Worm (Caenorhabditis elegans) whole organism, L4 larva: ENCODE measurements around the gene sars-2.

Source experiments
- D1046.2 ChIP-seq: fragments of 200-800 bp; sonication (Bioruptor generic); IDR thresholded peaks from 2 replicates; pipeline ENCODE4 v1.3.6; 2022; ENCODE audit warnings: missing genetic modification characterization, missing compliant biosample characterization
- F10B5.3 ChIP-seq: sonication (generic microtip); optimal IDR thresholded peaks from 2 replicates; lab custom pipeline; 2016; ENCODE audit warnings: mild to moderate bottlenecking, missing genetic modification characterization, missing compliant biosample characterization
- F44E2.7 ChIP-seq: fragments of 200-800 bp; sonication (Bioruptor generic); IDR thresholded peaks from 2 replicates; pipeline ENCODE4 v2.1.2; 2022; ENCODE audit warnings: missing genetic modification characterization, missing compliant biosample characterization
- R02D3.7 ChIP-seq: fragments of 150-350 bp; sonication (generic microtip); optimal IDR thresholded peaks from 3 replicates; lab custom pipeline; 2014; ENCODE audit warnings: missing biosample characterization, missing genetic modification characterization
- T20F7.1 ChIP-seq: fragments of 200-800 bp; sonication (Bioruptor generic); optimal IDR thresholded peaks from 2 replicates; lab custom pipeline; 2018; ENCODE audit warnings: mild to moderate bottlenecking, missing genetic modification characterization, missing compliant biosample characterization
- T26A8.4 ChIP-seq: fragments of 200-800 bp; sonication (Bioruptor generic); IDR thresholded peaks from 2 replicates; pipeline ENCODE4 v1.3.6; 2022; ENCODE audit warnings: missing genetic modification characterization, missing compliant biosample characterization
- Y75B8A.6 ChIP-seq: fragments of 200-800 bp; sonication (Bioruptor generic); IDR thresholded peaks from 2 replicates; pipeline ENCODE4 v1.3.6; 2022; ENCODE audit warnings: missing genetic modification reagents, missing genetic modification characterization, missing compliant biosample characterization
- ZK337.2 ChIP-seq: fragments of 200-800 bp; sonication (Bioruptor generic); IDR thresholded peaks from 2 replicates; pipeline ENCODE4 v1.3.6; 2022; ENCODE audit warnings: missing genetic modification reagents, missing genetic modification characterization, missing compliant biosample characterization
- ama-1 ChIP-seq: fragments of 150-350 bp; optimal IDR thresholded peaks from 2 replicates; lab custom pipeline; 2014; ENCODE audit warnings: inconsistent platforms, mixed read lengths
- attf-4 ChIP-seq: sonication (generic microtip); optimal IDR thresholded peaks from 3 replicates; lab custom pipeline; 2017; ENCODE audit warnings: missing biosample characterization, missing genetic modification characterization
- ceh-28 ChIP-seq: fragments of 150-350 bp; optimal IDR thresholded peaks from 2 replicates; lab custom pipeline; 2014; ENCODE audit warnings: missing biosample characterization, missing genetic modification reagents, missing genetic modification characterization
- ceh-32 ChIP-seq: sonication (generic microtip); optimal IDR thresholded peaks from 2 replicates; lab custom pipeline; 2016; ENCODE audit warnings: mild to moderate bottlenecking, missing genetic modification characterization, missing compliant biosample characterization; ENCODE audit not compliant: poor library complexity
- ceh-44 ChIP-seq: fragments of 200-800 bp; sonication (Bioruptor generic); IDR thresholded peaks from 2 replicates; pipeline ENCODE4 v1.3.6; 2022; ENCODE audit warnings: missing genetic modification reagents, missing genetic modification characterization, missing compliant biosample characterization
- ceh-62 ChIP-seq: sonication (generic microtip); optimal IDR thresholded peaks from 2 replicates; lab custom pipeline; 2017; ENCODE audit warnings: missing biosample characterization, missing genetic modification characterization
- ces-1 ChIP-seq: fragments of 150-350 bp; sonication (generic microtip); optimal IDR thresholded peaks from 4 replicates; lab custom pipeline; 2014; ENCODE audit warnings: missing biosample characterization, missing genetic modification reagents, missing genetic modification characterization
- cey-2 ChIP-seq: sonication (generic microtip); optimal IDR thresholded peaks from 3 replicates; lab custom pipeline; 2017; ENCODE audit warnings: missing genetic modification characterization, mild to moderate bottlenecking, missing compliant biosample characterization, antibody characterized with exemption, borderline replicate concordance; ENCODE audit not compliant: insufficient read depth
- ctbp-1 ChIP-seq: fragments of 200-800 bp; sonication (Bioruptor generic); IDR thresholded peaks from 2 replicates; pipeline ENCODE4 v1.3.6; 2022; ENCODE audit warnings: missing genetic modification reagents, missing genetic modification characterization, missing compliant biosample characterization
- dmd-6 ChIP-seq: fragments of 200-800 bp; sonication (Bioruptor generic); IDR thresholded peaks from 2 replicates; pipeline ENCODE4 v1.3.6; 2022; ENCODE audit warnings: missing genetic modification reagents, missing genetic modification characterization, missing compliant biosample characterization
- dmd-8 ChIP-seq: fragments of 200-800 bp; sonication (Bioruptor generic); IDR thresholded peaks from 2 replicates; pipeline ENCODE4 v1.3.6; 2022; ENCODE audit warnings: missing genetic modification characterization, missing compliant biosample characterization
- dpl-1 ChIP-seq: fragments of 150-350 bp; optimal IDR thresholded peaks from 2 replicates; lab custom pipeline; 2014; ENCODE audit warnings: missing biosample characterization, missing genetic modification reagents, missing genetic modification characterization
- dve-1 ChIP-seq: sonication (generic microtip); optimal IDR thresholded peaks from 2 replicates; lab custom pipeline; 2017; ENCODE audit warnings: antibody characterized with exemption, mild to moderate bottlenecking, missing genetic modification characterization, missing compliant biosample characterization; ENCODE audit not compliant: insufficient read depth
- hif-1 ChIP-seq, 2 experiments: sonication (generic microtip); optimal IDR thresholded peaks; 2 replicates each; lab custom pipeline; 2016 to 2017; ENCODE audit warnings: missing compliant biosample characterization in 2 of 2, missing genetic modification characterization in 2 of 2, missing genetic modification reagents in 2 of 2, missing genotype in 2 of 2, mild to moderate bottlenecking in 1 of 2
- hlh-11 ChIP-seq: fragments of 200-800 bp; sonication (Bioruptor generic); optimal IDR thresholded peaks from 2 replicates; lab custom pipeline; 2018; ENCODE audit warnings: mild to moderate bottlenecking, missing genetic modification characterization, missing compliant biosample characterization
- hlh-30 ChIP-seq: sonication (generic microtip); optimal IDR thresholded peaks from 2 replicates; lab custom pipeline; 2017; ENCODE audit warnings: antibody characterized with exemption, mild to moderate bottlenecking, missing genetic modification characterization, missing compliant biosample characterization; ENCODE audit not compliant: insufficient read depth
- lin-13 ChIP-seq: fragments of 150-350 bp; optimal IDR thresholded peaks from 2 replicates; lab custom pipeline; 2014; ENCODE audit warnings: missing biosample characterization, missing genetic modification reagents, missing genetic modification characterization
- madf-9 ChIP-seq: fragments of 200-800 bp; sonication (Bioruptor generic); conservative IDR thresholded peaks from 2 replicates; pipeline ENCODE4 v1.3.6; 2022; ENCODE audit warnings: missing genetic modification reagents, missing genetic modification characterization, missing compliant biosample characterization
- mdt-29 ChIP-seq: fragments of 200-800 bp; sonication (Bioruptor generic); IDR thresholded peaks from 2 replicates; pipeline ENCODE4 v1.3.6; 2022; ENCODE audit warnings: missing genetic modification reagents, missing genetic modification characterization, missing compliant biosample characterization
- mes-2 ChIP-seq: sonication (generic microtip); optimal IDR thresholded peaks from 2 replicates; lab custom pipeline; 2016; ENCODE audit warnings: missing genotype, mild to moderate bottlenecking, missing genetic modification characterization, missing compliant biosample characterization; ENCODE audit not compliant: poor library complexity, severe bottlenecking
- mxl-3 ChIP-seq: fragments of 200-800 bp; sonication (Bioruptor generic); optimal IDR thresholded peaks from 2 replicates; lab custom pipeline; 2018; ENCODE audit warnings: mild to moderate bottlenecking, missing genetic modification characterization, missing compliant biosample characterization
- nhr-10 ChIP-seq: fragments of 150-350 bp; optimal IDR thresholded peaks from 2 replicates; lab custom pipeline; 2014; ENCODE audit warnings: missing biosample characterization, missing genetic modification characterization
- nhr-11 ChIP-seq: fragments of 150-350 bp; optimal IDR thresholded peaks from 2 replicates; lab custom pipeline; 2014; ENCODE audit warnings: missing biosample characterization, missing genetic modification characterization
- nhr-111 ChIP-seq: fragments of 200-800 bp; sonication (Bioruptor generic); optimal IDR thresholded peaks from 2 replicates; lab custom pipeline; 2018; ENCODE audit warnings: mild to moderate bottlenecking, missing genetic modification characterization, missing compliant biosample characterization
- nhr-237 ChIP-seq: sonication (generic microtip); optimal IDR thresholded peaks from 2 replicates; lab custom pipeline; 2017; ENCODE audit warnings: missing biosample characterization, missing genetic modification characterization
- nhr-25 ChIP-seq: sonication (generic microtip); optimal IDR thresholded peaks from 2 replicates; lab custom pipeline; 2017; ENCODE audit warnings: missing genetic modification characterization, mild to moderate bottlenecking, missing compliant biosample characterization, antibody characterized with exemption, moderate library complexity, borderline replicate concordance; ENCODE audit not compliant: insufficient read depth
- pha-4 ChIP-seq, 2 experiments: fragments of 150-350 bp in 1 of 2; fragments of 200-800 bp in 1 of 2; sonication (Bioruptor generic) in 1 of 2; IDR thresholded peaks in 1 of 2; optimal IDR thresholded peaks in 1 of 2; 2 replicates each; pipeline versions ENCODE4 v1.3.6 to Lab custom; 2014 to 2022; ENCODE audit warnings: missing genetic modification characterization in 2 of 2, missing genetic modification reagents in 2 of 2, missing biosample characterization in 1 of 2, missing compliant biosample characterization in 1 of 2
- php-3 ChIP-seq: fragments of 200-800 bp; sonication (Bioruptor generic); IDR thresholded peaks from 2 replicates; pipeline ENCODE4 v1.3.6; 2022; ENCODE audit warnings: missing genetic modification reagents, missing genetic modification characterization, missing compliant biosample characterization
- pqm-1 ChIP-seq: sonication (generic microtip); optimal IDR thresholded peaks from 2 replicates; lab custom pipeline; 2017; ENCODE audit warnings: missing biosample characterization, missing genetic modification characterization
- sdz-12 ChIP-seq: fragments of 200-800 bp; sonication (Bioruptor generic); optimal IDR thresholded peaks from 2 replicates; lab custom pipeline; 2018; ENCODE audit warnings: mild to moderate bottlenecking, missing genetic modification characterization, missing compliant biosample characterization
- set-16 ChIP-seq: fragments of 200-800 bp; sonication (Bioruptor generic); IDR thresholded peaks from 2 replicates; pipeline ENCODE4 v1.3.6; 2022; ENCODE audit warnings: missing genetic modification reagents, missing genetic modification characterization, missing compliant biosample characterization
- snpc-1.2 ChIP-seq: fragments of 200-800 bp; sonication (Bioruptor generic); IDR thresholded peaks from 2 replicates; pipeline ENCODE4 v1.3.6; 2022; ENCODE audit warnings: missing genetic modification reagents, missing genetic modification characterization, missing compliant biosample characterization
- spr-1 ChIP-seq: sonication (generic microtip); optimal IDR thresholded peaks from 2 replicates; lab custom pipeline; 2016; ENCODE audit warnings: mild to moderate bottlenecking, missing genetic modification characterization, missing compliant biosample characterization
- spr-3 ChIP-seq: fragments of 200-800 bp; sonication (Bioruptor generic); optimal IDR thresholded peaks from 2 replicates; lab custom pipeline; 2018; ENCODE audit warnings: mild to moderate bottlenecking, missing genetic modification characterization, missing compliant biosample characterization
- tag-97 ChIP-seq: fragments of 200-800 bp; sonication (Bioruptor generic); IDR thresholded peaks from 2 replicates; pipeline ENCODE4 v1.3.6; 2022; ENCODE audit warnings: missing genetic modification characterization, missing compliant biosample characterization
- unc-130 ChIP-seq: sonication (generic microtip); optimal IDR thresholded peaks from 2 replicates; lab custom pipeline; 2016; ENCODE audit warnings: missing genetic modification reagents, missing genetic modification characterization, missing compliant biosample characterization
- unc-62 ChIP-seq, 3 experiments: fragments of 150-350 bp in 1 of 3; sonication (generic microtip); optimal IDR thresholded peaks in 2 of 3; peaks in 1 of 3; 1 replicate in 1 of 3; 2 replicates in 2 of 3; lab custom pipeline; 2014 to 2017; ENCODE audit warnings: missing biosample characterization in 3 of 3, missing genetic modification characterization in 3 of 3, missing genetic modification reagents in 3 of 3, missing genotype in 1 of 3
- zfp-3 ChIP-seq: fragments of 200-800 bp; sonication (Bioruptor generic); conservative IDR thresholded peaks from 2 replicates; pipeline ENCODE4 v1.3.6; 2022; ENCODE audit warnings: missing genetic modification reagents, missing genetic modification characterization, missing compliant biosample characterization
- zip-11 ChIP-seq: fragments of 200-800 bp; sonication (Bioruptor generic); IDR thresholded peaks from 2 replicates; pipeline ENCODE4 v1.3.6; 2022; ENCODE audit warnings: missing genetic modification characterization, missing compliant biosample characterization
- ztf-7 ChIP-seq: fragments of 150-350 bp; optimal IDR thresholded peaks from 2 replicates; lab custom pipeline; 2014; ENCODE audit warnings: missing biosample characterization, missing genetic modification characterization

Gene sars-2

DNA sequence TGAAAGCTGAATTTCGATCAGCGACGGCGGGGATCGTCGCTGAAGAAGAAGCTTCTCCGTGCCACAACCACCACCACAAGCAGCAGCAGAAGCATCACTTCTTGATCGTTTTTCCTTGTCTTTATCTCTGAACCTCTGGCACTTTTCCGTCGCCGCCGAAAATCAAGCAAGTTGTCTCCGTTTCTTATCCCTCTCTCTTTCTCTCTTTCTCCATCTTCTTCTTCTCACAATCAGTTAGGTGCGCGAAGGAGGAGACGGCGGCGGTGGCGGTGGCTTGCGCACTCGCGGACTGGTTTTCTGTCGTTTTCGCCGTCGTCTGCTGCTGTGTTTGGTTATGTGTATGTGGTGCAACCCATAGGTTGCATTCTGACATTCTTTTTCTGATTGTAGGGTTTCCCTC lies 41.0 kb downstream of the sars-2 start (continued):
- TF ChIP-seq pqm-1 (tag; lab: Kevin White, UChicago) (no peak), T26A8.4 (no peak), lin-13 (GFP tag; lab: Kevin White, UChicago) (no peak), nhr-25 (tag; lab: Kevin White, UChicago) (no peak), ces-1 (GFP tag; lab: Kevin White, UChicago) (no peak), ZK337.2 (GFP tag; lab: Robert Waterston, UW) (no peak), spr-1 (tag; lab: Kevin White, UChicago) (no peak), tag-97 (GFP tag; lab: Robert Waterston, UW) (no peak), sdz-12 (GFP tag; lab: Kevin White, UChicago) (no peak), F44E2.7 (GFP tag; lab: Robert Waterston, UW) (no peak), zip-11 (GFP tag; lab: Robert Waterston, UW) (no peak), ztf-7 (tag; lab: Kevin White, UChicago) (no peak), dmd-6 (GFP tag; lab: Robert Waterston, UW) (no peak), pha-4 (GFP tag; IDR thresholded peaks at IDR 0.05; lab: Robert Waterston, UW) (0 out of 2 replicates have a peak, but pooled peaks have one; percentile 14), pha-4 (tag; optimal IDR thresholded peaks at IDR 0.05; lab: Kevin White, UChicago) (no peak), ceh-44 (no peak), madf-9 (GFP tag; lab: Robert Waterston, UW) (no peak), ceh-62 (tag; lab: Kevin White, UChicago) (no peak), nhr-11 (no peak), dpl-1 (GFP tag; lab: Kevin White, UChicago) (no peak), T20F7.1 (GFP tag; lab: Kevin White, UChicago) (no peak), D1046.2 (GFP tag; lab: Robert Waterston, UW) (no peak), hlh-11 (tag; lab: Kevin White, UChicago) (peak; percentile 59), F10B5.3 (tag; lab: Kevin White, UChicago) (no peak), hif-1 (tag; optimal IDR thresholded peaks at IDR 0.05; lab: Kevin White, UChicago) (no peak), zfp-3 (GFP tag; lab: Robert Waterston, UW) (no peak), ctbp-1 (GFP tag; lab: Robert Waterston, UW) (no peak), dve-1 (tag; lab: Kevin White, UChicago) (no peak), unc-62 (GFP tag; optimal IDR thresholded peaks at IDR 0.05 in 1 of 2; lab: Kevin White, UChicago) (no peak), unc-62 (tag; optimal IDR thresholded peaks at IDR 0.05; lab: Kevin White, UChicago) (no peak), mxl-3 (GFP tag; lab: Kevin White, UChicago) (peak; percentile 68), nhr-111 (GFP tag; lab: Kevin White, UChicago) (no peak), mdt-29 (GFP tag; lab: Robert Waterston, UW) (no peak), spr-3 (GFP tag; lab: Kevin White, UChicago) (no peak), cey-2 (tag; lab: Kevin White, UChicago) (no peak), nhr-237 (no peak), hlh-30 (tag; lab: Kevin White, UChicago) (peak; percentile 2), ceh-32 (tag; lab: Kevin White, UChicago) (no peak), Y75B8A.6 (GFP tag; lab: Robert Waterston, UW) (no peak), php-3 (GFP tag; lab: Robert Waterston, UW) (no peak), mes-2 (tag; lab: Kevin White, UChicago) (peak; percentile 2), attf-4 (no peak), unc-130 (GFP tag; lab: Kevin White, UChicago) (no peak), ceh-28 (tag; lab: Kevin White, UChicago) (no peak), dmd-8 (GFP tag; lab: Robert Waterston, UW) (no peak), ama-1 (lab: Kevin White, UChicago) (no peak), R02D3.7 (tag; lab: Kevin White, UChicago) (no peak), nhr-10 (tag; lab: Kevin White, UChicago) (no peak), snpc-1.2 (GFP tag; lab: Robert Waterston, UW) (no peak), set-16 (GFP tag; lab: Robert Waterston, UW) (peak; percentile 64)
